Fruit fly (Drosophila melanogaster): ENCODE data around the gene CG7878.

- no peak for TF ChIP-seq h (optimal IDR thresholded peaks at IDR 0.05)
- TF ChIP-seq insv (optimal IDR thresholded peaks at IDR 0.05): no peak
- no peak for TF ChIP-seq Sin3A (optimal IDR thresholded peaks at IDR 0.05)
These were observed 13.8 kb upstream of the CG7878 start for dm6 chr3R:8108770-8109169.

Data from Kc167 (cell line).